Fruit fly (Drosophila melanogaster) whole organism, embryonic: ENCODE data around the gene eas.

Source experiments
- Atf6 ChIP-seq: fragments of 200-800 bp; sonication (Bioruptor generic); IDR thresholded peaks from 2 replicates; pipeline ENCODE4 v1.3.6; 2022; ENCODE audit warnings: missing biosample characterization, missing genetic modification characterization
- BEAF-32 ChIP-seq: fragments of 200-800 bp; sonication (Bioruptor generic); optimal IDR thresholded peaks from 3 replicates; lab custom pipeline; 2017; ENCODE audit warnings: missing biosample characterization, missing genetic modification characterization, mild to moderate bottlenecking, moderate library complexity, missing genetic modification reagents
- CG10267 ChIP-seq: fragments of 200-800 bp; sonication (Bioruptor generic); optimal IDR thresholded peaks from 2 replicates; lab custom pipeline; 2018; ENCODE audit warnings: missing biosample characterization, mild to moderate bottlenecking, missing genetic modification characterization, moderate library complexity
- CG10543 ChIP-seq: fragments of 200-800 bp; sonication (Bioruptor generic); optimal IDR thresholded peaks from 3 replicates; lab custom pipeline; 2017; ENCODE audit warnings: missing biosample characterization, mild to moderate bottlenecking, missing genetic modification characterization, moderate library complexity
- CG11093 ChIP-seq: fragments of 200-800 bp; sonication (Bioruptor generic); IDR thresholded peaks from 3 replicates; pipeline ENCODE4 v1.3.6; 2022; ENCODE audit warnings: missing biosample characterization, missing genetic modification characterization
- CG11695 ChIP-seq: fragments of 200-800 bp; sonication (Bioruptor generic); IDR thresholded peaks from 3 replicates; pipeline ENCODE4 v1.3.6; 2022; ENCODE audit warnings: missing biosample characterization, missing genetic modification characterization
- CG12071 ChIP-seq: fragments of 200-800 bp; sonication (Bioruptor generic); optimal IDR thresholded peaks from 3 replicates; lab custom pipeline; 2018; ENCODE audit warnings: missing biosample characterization, mild to moderate bottlenecking, missing genetic modification characterization
- CG12236 ChIP-seq: fragments of 200-800 bp; sonication (Bioruptor generic); optimal IDR thresholded peaks from 2 replicates; lab custom pipeline; 2016; ENCODE audit warnings: missing biosample characterization, missing genetic modification characterization
- CG12942 ChIP-seq: fragments of 200-800 bp; sonication (Bioruptor generic); optimal IDR thresholded peaks from 3 replicates; lab custom pipeline; 2016; ENCODE audit warnings: missing biosample characterization, missing genetic modification characterization
- CG14667 ChIP-seq: fragments of 200-800 bp; sonication (Bioruptor generic); IDR thresholded peaks from 2 replicates; pipeline ENCODE4 v1.3.6; 2022; ENCODE audit warnings: missing biosample characterization, missing genetic modification characterization
- CG14710 ChIP-seq: fragments of 200-800 bp; sonication (Bioruptor generic); optimal IDR thresholded peaks from 3 replicates; lab custom pipeline; 2019; ENCODE audit warnings: missing biosample characterization, mild to moderate bottlenecking, missing genetic modification characterization, moderate library complexity
- CG1603 ChIP-seq: fragments of 200-800 bp; sonication (Bioruptor generic); optimal IDR thresholded peaks from 2 replicates; lab custom pipeline; 2019; ENCODE audit warnings: missing biosample characterization, mild to moderate bottlenecking, missing genetic modification characterization, moderate library complexity
- CG16815 ChIP-seq: fragments of 200-800 bp; sonication (Bioruptor generic); optimal IDR thresholded peaks from 3 replicates; lab custom pipeline; 2017; ENCODE audit warnings: missing biosample characterization, mild to moderate bottlenecking, missing genetic modification characterization
- CG17568 ChIP-seq: fragments of 200-800 bp; sonication (Bioruptor generic); optimal IDR thresholded peaks from 2 replicates; lab custom pipeline; 2018; ENCODE audit warnings: missing biosample characterization, mild to moderate bottlenecking, missing genetic modification characterization, moderate library complexity
- CG2875 ChIP-seq: fragments of 200-800 bp; sonication (Bioruptor generic); optimal IDR thresholded peaks from 2 replicates; lab custom pipeline; 2017; ENCODE audit warnings: missing biosample characterization, mild to moderate bottlenecking, missing genetic modification characterization, missing genetic modification reagents
- CG3838 ChIP-seq: fragments of 200-800 bp; sonication (Bioruptor generic); optimal IDR thresholded peaks from 3 replicates; lab custom pipeline; 2016; ENCODE audit warnings: missing biosample characterization, missing genetic modification characterization
- CG4707 ChIP-seq: fragments of 200-800 bp; sonication (Bioruptor generic); optimal IDR thresholded peaks from 2 replicates; lab custom pipeline; 2018; ENCODE audit warnings: missing biosample characterization, mild to moderate bottlenecking, missing genetic modification characterization, moderate library complexity
- CG4820 ChIP-seq: fragments of 200-800 bp; sonication (Bioruptor generic); optimal IDR thresholded peaks from 3 replicates; lab custom pipeline; 2016; ENCODE audit warnings: missing biosample characterization, missing genetic modification characterization
- CG6654 ChIP-seq: fragments of 200-800 bp; sonication (Bioruptor generic); optimal IDR thresholded peaks from 2 replicates; lab custom pipeline; 2017; ENCODE audit warnings: missing biosample characterization, mild to moderate bottlenecking, missing genetic modification characterization
- CG6854 ChIP-seq: fragments of 200-800 bp; sonication (Bioruptor generic); optimal IDR thresholded peaks from 3 replicates; lab custom pipeline; 2017; ENCODE audit warnings: missing biosample characterization, mild to moderate bottlenecking, missing genetic modification characterization
- CG7357 ChIP-seq: fragments of 200-800 bp; sonication (Bioruptor generic); IDR thresholded peaks from 3 replicates; pipeline ENCODE4 v1.3.6; 2022; ENCODE audit warnings: missing biosample characterization, missing genetic modification characterization
- CG7963 ChIP-seq: fragments of 200-800 bp; sonication (Bioruptor generic); IDR thresholded peaks from 3 replicates; pipeline ENCODE4 v1.3.6; 2022; ENCODE audit warnings: missing biosample characterization, missing genetic modification characterization; ENCODE audit not compliant: partially characterized antibody
- CG8944 ChIP-seq: fragments of 200-800 bp; sonication (Bioruptor generic); optimal IDR thresholded peaks from 3 replicates; lab custom pipeline; 2016; ENCODE audit warnings: missing biosample characterization, missing genetic modification characterization
- E2f2 ChIP-seq: fragments of 200-800 bp; sonication (Bioruptor generic); IDR thresholded peaks from 2 replicates; pipeline ENCODE4 v1.3.6; 2022; ENCODE audit warnings: missing biosample characterization, missing genetic modification characterization
- HLHmδ ChIP-seq: fragments of 200-800 bp; sonication (Bioruptor generic); optimal IDR thresholded peaks from 2 replicates; lab custom pipeline; 2018; ENCODE audit warnings: missing biosample characterization, mild to moderate bottlenecking, missing genetic modification characterization, moderate library complexity
- Hey ChIP-seq: fragments of 200-800 bp; sonication (Bioruptor generic); optimal IDR thresholded peaks from 3 replicates; lab custom pipeline; 2018; ENCODE audit warnings: missing biosample characterization, mild to moderate bottlenecking, missing genetic modification characterization
- Hr78 ChIP-seq, 2 experiments: fragments of 200-800 bp in 1 of 2; fragments of >200 bp in 1 of 2; sonication (Bioruptor generic) in 1 of 2; optimal IDR thresholded peaks; 2 replicates each; lab custom pipeline; 2017 to 2019; ENCODE audit warnings: missing biosample characterization in 2 of 2, missing genetic modification characterization in 2 of 2, mild to moderate bottlenecking in 1 of 2, moderate library complexity in 1 of 2
- Hsf ChIP-seq: fragments of 200-800 bp; sonication (Bioruptor generic); optimal IDR thresholded peaks from 3 replicates; lab custom pipeline; 2016; ENCODE audit warnings: missing biosample characterization, missing genetic modification characterization
- MTF-1 ChIP-seq: fragments of 200-800 bp; sonication (Bioruptor generic); optimal IDR thresholded peaks from 2 replicates; lab custom pipeline; 2018; ENCODE audit warnings: missing biosample characterization, mild to moderate bottlenecking, missing genetic modification characterization, borderline replicate concordance
- Max ChIP-seq: fragments of 200-800 bp; sonication (Bioruptor generic); optimal IDR thresholded peaks from 2 replicates; lab custom pipeline; 2016; ENCODE audit warnings: missing biosample characterization, mild to moderate bottlenecking, missing genetic modification characterization
- Six4 ChIP-seq: fragments of 200-800 bp; sonication (Bioruptor generic); optimal IDR thresholded peaks from 2 replicates; lab custom pipeline; 2016; ENCODE audit warnings: missing biosample characterization, missing genetic modification characterization
- TFAM ChIP-seq: fragments of 200-800 bp; sonication (Bioruptor generic); optimal IDR thresholded peaks from 2 replicates; lab custom pipeline; 2017; ENCODE audit warnings: missing biosample characterization, missing genetic modification characterization, inconsistent platforms
- az2 ChIP-seq: fragments of 200-800 bp; sonication (Bioruptor generic); optimal IDR thresholded peaks from 3 replicates; lab custom pipeline; 2016; ENCODE audit warnings: missing biosample characterization, missing genetic modification characterization
- disco-r ChIP-seq: fragments of 200-800 bp; sonication (Bioruptor generic); optimal IDR thresholded peaks from 2 replicates; lab custom pipeline; 2016; ENCODE audit warnings: missing biosample characterization, missing genetic modification characterization
- dysf ChIP-seq: fragments of 200-800 bp; sonication (Bioruptor generic); IDR thresholded peaks from 3 replicates; pipeline ENCODE4 v1.3.6; 2022; ENCODE audit warnings: missing biosample characterization, missing genetic modification characterization
- ems ChIP-seq: fragments of 200-800 bp; sonication (Bioruptor generic); optimal IDR thresholded peaks from 3 replicates; lab custom pipeline; 2016; ENCODE audit warnings: missing biosample characterization, missing genetic modification characterization
- gcm ChIP-seq: fragments of 200-800 bp; sonication (Bioruptor generic); optimal IDR thresholded peaks from 2 replicates; lab custom pipeline; 2019; ENCODE audit warnings: missing biosample characterization, mild to moderate bottlenecking, missing genetic modification characterization, moderate library complexity
- gem ChIP-seq: fragments of 200-800 bp; sonication (Bioruptor generic); optimal IDR thresholded peaks from 2 replicates; lab custom pipeline; 2019; ENCODE audit warnings: missing biosample characterization, mild to moderate bottlenecking, missing genetic modification characterization, moderate library complexity
- gfzf ChIP-seq: fragments of 200-800 bp; sonication (Bioruptor generic); optimal IDR thresholded peaks from 2 replicates; lab custom pipeline; 2016; ENCODE audit warnings: missing biosample characterization, mild to moderate bottlenecking, missing genetic modification characterization, moderate library complexity
- grau ChIP-seq: fragments of 200-800 bp; optimal IDR thresholded peaks from 3 replicates; lab custom pipeline; 2019; ENCODE audit warnings: missing biosample characterization, mild to moderate bottlenecking, missing genetic modification characterization, moderate library complexity
- gsb-n ChIP-seq: fragments of 200-800 bp; sonication (Bioruptor generic); optimal IDR thresholded peaks from 3 replicates; lab custom pipeline; 2018; ENCODE audit warnings: missing biosample characterization, mild to moderate bottlenecking, missing genetic modification characterization
- hkb ChIP-seq, 2 experiments: fragments of 200-800 bp in 1 of 2; fragments of >200 bp in 1 of 2; sonication (Bioruptor generic) in 1 of 2; IDR thresholded peaks in 1 of 2; optimal IDR thresholded peaks in 1 of 2; 2 replicates each; pipeline versions ENCODE4 v1.3.6 to Lab custom; 2017 to 2022; ENCODE audit warnings: missing biosample characterization in 1 of 2, missing genetic modification characterization in 1 of 2
- kay ChIP-seq: fragments of 200-800 bp; sonication (Bioruptor generic); optimal IDR thresholded peaks from 2 replicates; lab custom pipeline; 2016; ENCODE audit warnings: missing biosample characterization, missing genetic modification characterization
- knrl ChIP-seq: fragments of 200-800 bp; sonication (Bioruptor generic); IDR thresholded peaks from 3 replicates; pipeline ENCODE4 v1.3.6; 2022; ENCODE audit warnings: missing biosample characterization, missing genetic modification characterization; ENCODE audit not compliant: partially characterized antibody
- lbe ChIP-seq: fragments of 200-800 bp; sonication (Bioruptor generic); optimal IDR thresholded peaks from 2 replicates; lab custom pipeline; 2016; ENCODE audit warnings: missing biosample characterization, mild to moderate bottlenecking, missing genetic modification characterization
- pan ChIP-seq, 4 experiments: fragments of >200 bp in 3 of 4; fragments of 200-800 bp in 1 of 4; sonication (Bioruptor generic) in 1 of 4; optimal IDR thresholded peaks in 3 of 4; IDR thresholded peaks in 1 of 4; 2 replicates each; pipeline versions ENCODE4 v1.3.6 to Lab custom; 2017 to 2022; ENCODE audit warnings: missing biosample characterization in 2 of 4, missing genetic modification characterization in 2 of 4, mixed read lengths in 1 of 4
- sd ChIP-seq: fragments of 200-800 bp; sonication (Bioruptor generic); optimal IDR thresholded peaks from 3 replicates; lab custom pipeline; 2018; ENCODE audit warnings: missing biosample characterization, mild to moderate bottlenecking, missing genetic modification characterization, moderate library complexity

The eas gene

DNA sequence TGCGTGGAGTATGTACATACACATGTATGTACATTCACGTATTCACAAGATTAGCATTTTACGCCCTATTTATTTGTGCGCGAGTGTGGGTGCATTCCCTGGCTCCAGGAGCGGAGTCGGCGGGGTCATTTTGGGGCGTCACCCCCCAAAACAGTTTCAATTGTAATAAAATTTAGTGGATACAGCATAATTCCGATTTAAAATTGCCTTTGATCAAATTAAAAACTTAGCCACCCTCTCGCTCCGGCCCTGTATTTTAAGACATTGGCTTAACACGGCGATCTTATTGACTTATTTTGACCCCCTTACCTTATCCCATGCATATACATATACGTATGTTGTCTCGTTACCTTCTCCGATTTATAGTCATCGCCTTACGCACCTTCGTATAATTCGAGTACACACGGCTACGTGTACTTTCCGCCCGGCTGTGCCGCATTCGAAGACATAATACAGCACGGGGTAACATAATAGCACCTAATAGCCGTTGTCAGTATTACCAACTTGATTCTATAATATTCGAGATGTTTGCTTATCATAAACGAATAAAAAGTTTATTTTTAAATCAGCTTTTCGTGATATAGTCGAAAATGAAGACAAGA, 1.3 kb downstream of the eas start (continued):
- no peak for TF ChIP-seq gfzf (GFP tag; lab: Kevin White, UChicago)
- TF ChIP-seq E2f2 (GFP tag; lab: Robert Waterston, UW) = peak; percentile 42
- TF ChIP-seq kay (GFP tag; lab: Kevin White, UChicago) = peak; percentile 32
- TF ChIP-seq CG14710 = peak; percentile 39
- TF ChIP-seq CG7357 (GFP tag; lab: Robert Waterston, UW) = peak; percentile 80
- TF ChIP-seq CG4820 (GFP tag; lab: Kevin White, UChicago) = peak; percentile 79
- peak; percentile 90 for TF ChIP-seq CG14667
- peak; percentile 32 for TF ChIP-seq CG6854 (GFP tag; lab: Kevin White, UChicago)
- TF ChIP-seq Hsf = peak; percentile 81
- peak; percentile 86 for TF ChIP-seq CG1603 (tag; lab: Kevin White, UChicago)
- TF ChIP-seq CG16815 (GFP tag; lab: Kevin White, UChicago) = peak; percentile 82
- peak; percentile 73 for TF ChIP-seq grau (tag; lab: Kevin White, UChicago)
- peak; percentile 51 for TF ChIP-seq CG2875 (GFP tag; lab: Kevin White, UChicago)
- TF ChIP-seq CG6654 (GFP tag; lab: Kevin White, UChicago) = peak; percentile 72
- peak; percentile 75 for TF ChIP-seq ems (GFP tag; lab: Kevin White, UChicago)
- peak; percentile 37 for TF ChIP-seq CG4707 (GFP tag; lab: Kevin White, UChicago)
- no peak for TF ChIP-seq CG7963
- TF ChIP-seq Hey = no peak
- TF ChIP-seq CG10543 (GFP tag; lab: Kevin White, UChicago) = peak; percentile 16
- peak in 1 of 2 experiments; percentile 45 for TF ChIP-seq Hr78 (GFP tag; optimal IDR thresholded peaks at IDR 0.05; lab: Kevin White, UChicago)
- TF ChIP-seq CG11695 (GFP tag; lab: Robert Waterston, UW) = peak; percentile 79; the same call in 2 of the 3 replicates
- TF ChIP-seq gcm = peak; percentile 42
- peak; percentile 81 for TF ChIP-seq gem
- no peak for TF ChIP-seq CG3838
- peak; percentile 37 for TF ChIP-seq gsb-n (tag; lab: Kevin White, UChicago)
- TF ChIP-seq CG12942 = peak; percentile 65
- TF ChIP-seq Atf6 (GFP tag; lab: Robert Waterston, UW) = peak; percentile 80
- TF ChIP-seq lbe (GFP tag; lab: Kevin White, UChicago) = peak; percentile 68
- TF ChIP-seq hkb (optimal IDR thresholded peaks at IDR 0.05; lab: Kevin White, UChicago) = no peak
- TF ChIP-seq hkb (GFP tag; IDR thresholded peaks at IDR 0.05; lab: Robert Waterston, UW) = peak; percentile 85
- TF ChIP-seq CG17568 (GFP tag; lab: Kevin White, UChicago) = no peak
- TF ChIP-seq Max (GFP tag; lab: Kevin White, UChicago) = peak; percentile 22
- TF ChIP-seq Six4 = peak; percentile 58
- TF ChIP-seq knrl (GFP tag; lab: Robert Waterston, UW) = peak; percentile 43; the same call in 1 of the 3 replicates
- TF ChIP-seq CG8944 (GFP tag; lab: Kevin White, UChicago) = peak; percentile 86
- peak; percentile 92 for TF ChIP-seq CG11093 (GFP tag; lab: Robert Waterston, UW)
- no peak for TF ChIP-seq pan (optimal IDR thresholded peaks at IDR 0.05; lab: Kevin White, UChicago)
- TF ChIP-seq pan (GFP tag; optimal IDR thresholded peaks at IDR 0.05 in 1 of 2, IDR thresholded peaks at IDR 0.05 in 1 of 2) = peak in 1 of 2 experiments; percentile 88
- peak; percentile 70 for TF ChIP-seq CG12071 (GFP tag; lab: Kevin White, UChicago)
- peak; percentile 66 for TF ChIP-seq disco-r (GFP tag; lab: Kevin White, UChicago)
- TF ChIP-seq BEAF-32 = no peak
- TF ChIP-seq dysf (GFP tag; lab: Robert Waterston, UW) = peak; percentile 93
- TF ChIP-seq MTF-1 (GFP tag; lab: Kevin White, UChicago) = peak; percentile 12
- peak; percentile 24 for TF ChIP-seq CG12236 (GFP tag; lab: Kevin White, UChicago)
- TF ChIP-seq sd (tag; lab: Kevin White, UChicago) = peak; percentile 66
- no peak for TF ChIP-seq HLHmδ
- TF ChIP-seq TFAM (GFP tag; lab: Kevin White, UChicago) = no peak
- peak; percentile 17 for TF ChIP-seq CG10267 (tag; lab: Kevin White, UChicago)
- peak; percentile 78 for TF ChIP-seq az2 (GFP tag; lab: Kevin White, UChicago)
